Worm (Caenorhabditis elegans) whole organism, mixed stage, embryonic: Measurements from ENCODE around the gene T26G10.5.

Experiments
- M03D4.4 ChIP-seq: sonication (generic microtip); optimal IDR thresholded peaks from 2 replicates; lab custom pipeline; 2017; ENCODE audit warnings: mild to moderate bottlenecking, missing genetic modification characterization, missing compliant biosample characterization
- ceh-83 ChIP-seq: fragments of 200-800 bp; sonication (Bioruptor generic); optimal IDR thresholded peaks from 2 replicates; lab custom pipeline; 2018; ENCODE audit warnings: mild to moderate bottlenecking, missing genetic modification characterization, missing compliant biosample characterization
- lin-13 ChIP-seq: fragments of 150-350 bp; optimal IDR thresholded peaks from 2 replicates; lab custom pipeline; 2014; ENCODE audit warnings: missing biosample characterization, missing genetic modification characterization
- lsy-2 ChIP-seq: fragments of 150-350 bp; optimal IDR thresholded peaks from 2 replicates; lab custom pipeline; 2014; ENCODE audit warnings: missing biosample characterization, missing genetic modification characterization
- mep-1 ChIP-seq: fragments of 150-350 bp; optimal IDR thresholded peaks from 2 replicates; lab custom pipeline; 2017; ENCODE audit warnings: missing biosample characterization, missing genetic modification reagents, missing genetic modification characterization, inconsistent platforms
- mls-2 ChIP-seq: sonication (generic microtip); optimal IDR thresholded peaks from 2 replicates; lab custom pipeline; 2016; ENCODE audit warnings: mild to moderate bottlenecking, missing genetic modification characterization, moderate library complexity, missing compliant biosample characterization
- nhr-12 ChIP-seq: fragments of 150-350 bp; optimal IDR thresholded peaks from 2 replicates; lab custom pipeline; 2014; ENCODE audit warnings: missing biosample characterization, missing genetic modification characterization
- pha-4 ChIP-seq: fragments of 150-350 bp; optimal IDR thresholded peaks from 2 replicates; lab custom pipeline; 2018; ENCODE audit warnings: missing biosample characterization, missing genetic modification reagents, missing genetic modification characterization
- sem-2 ChIP-seq: fragments of 200-800 bp; sonication (Bioruptor generic); optimal IDR thresholded peaks from 2 replicates; lab custom pipeline; 2018; ENCODE audit warnings: mild to moderate bottlenecking, missing genetic modification characterization, missing compliant biosample characterization
- snpc-4 ChIP-seq: fragments of 150-350 bp; optimal IDR thresholded peaks from 2 replicates; lab custom pipeline; 2014; ENCODE audit warnings: missing biosample characterization, missing genetic modification characterization
- sptf-1 ChIP-seq: sonication (generic microtip); optimal IDR thresholded peaks from 2 replicates; lab custom pipeline; 2017; ENCODE audit warnings: mild to moderate bottlenecking, missing genetic modification characterization, moderate library complexity, missing compliant biosample characterization
- unc-39 ChIP-seq: fragments of 150-350 bp; optimal IDR thresholded peaks from 2 replicates; lab custom pipeline; 2014; ENCODE audit warnings: missing biosample characterization, missing genetic modification characterization

DNA sequence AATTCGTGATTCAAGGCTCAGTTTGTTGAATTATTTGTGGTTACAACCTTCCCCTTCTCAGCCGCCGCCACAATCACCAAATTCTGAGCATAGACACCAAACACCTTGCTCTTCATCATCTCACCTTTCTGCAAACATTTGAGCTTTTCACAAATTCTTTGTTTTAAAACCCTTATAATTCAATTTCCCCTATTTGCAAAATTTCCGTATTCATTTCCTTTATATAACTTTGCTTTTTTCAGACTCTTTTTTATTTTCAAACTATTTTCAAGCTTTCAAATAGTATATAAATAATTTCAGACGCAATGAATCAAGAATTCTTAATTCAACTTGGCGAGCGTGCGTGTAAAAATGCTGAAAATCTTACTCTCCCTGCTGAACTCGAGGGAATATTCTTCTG lies 42.7 kb downstream of the T26G10.5 start, which contains the start of gene tkr-1:
- TF ChIP-seq sptf-1 = no peak
- TF ChIP-seq pha-4 (tag; lab: Kevin White, UChicago) = no peak
- no peak for TF ChIP-seq lin-13 (tag; lab: Kevin White, UChicago)
- TF ChIP-seq unc-39 = no peak
- no peak for TF ChIP-seq snpc-4 (tag; lab: Kevin White, UChicago)
- no peak for TF ChIP-seq mep-1 (tag; lab: Kevin White, UChicago)
- TF ChIP-seq M03D4.4 (tag; lab: Kevin White, UChicago) = no peak
- TF ChIP-seq mls-2 (tag; lab: Kevin White, UChicago) = no peak
- no peak for TF ChIP-seq sem-2 (GFP tag; lab: Kevin White, UChicago)
- no peak for TF ChIP-seq ceh-83 (GFP tag; lab: Kevin White, UChicago)
- no peak for TF ChIP-seq lsy-2
- TF ChIP-seq nhr-12 (tag; lab: Kevin White, UChicago) = no peak
